Fruit fly (Drosophila melanogaster) whole organism, wandering third instar larva: ENCODE results near the gene betaTub85D.

Experiments used
- Abd-B ChIP-seq: fragments of >200 bp; optimal IDR thresholded peaks from 2 replicates; lab custom pipeline; 2017; ENCODE audit warnings: missing biosample characterization, missing genetic modification characterization
- Hnf4 ChIP-seq: fragments of 200-800 bp; sonication (Bioruptor generic); optimal IDR thresholded peaks from 2 replicates; lab custom pipeline; 2016; ENCODE audit warnings: missing biosample characterization, mild to moderate bottlenecking, missing genetic modification characterization
- Jra ChIP-seq: sonication (Bioruptor generic); optimal IDR thresholded peaks from 2 replicates; lab custom pipeline; 2016; ENCODE audit warnings: missing biosample characterization, missing genetic modification characterization
- Myc ChIP-seq: fragments of >200 bp; optimal IDR thresholded peaks from 2 replicates; lab custom pipeline; 2017
- N ChIP-seq: fragments of >200 bp; optimal IDR thresholded peaks from 2 replicates; lab custom pipeline; 2018; ENCODE audit warnings: missing biosample characterization, missing external identifiers, missing genetic modification characterization
- Sp1 ChIP-seq: fragments of 200-800 bp; sonication (Bioruptor generic); optimal IDR thresholded peaks from 3 replicates; lab custom pipeline; 2019; ENCODE audit warnings: missing biosample characterization, mild to moderate bottlenecking, missing genetic modification characterization, moderate library complexity
- ey ChIP-seq: fragments of 200-800 bp; sonication (Bioruptor generic); optimal IDR thresholded peaks from 2 replicates; lab custom pipeline; 2016; ENCODE audit warnings: missing biosample characterization, missing genetic modification characterization
- fru ChIP-seq: fragments of 200-800 bp; sonication (Bioruptor generic); optimal IDR thresholded peaks from 3 replicates; lab custom pipeline; 2016; ENCODE audit warnings: missing biosample characterization, mild to moderate bottlenecking, missing genetic modification characterization
- h ChIP-seq: fragments of 200-800 bp; sonication (Bioruptor generic); optimal IDR thresholded peaks from 3 replicates; lab custom pipeline; 2016; ENCODE audit warnings: missing biosample characterization, mild to moderate bottlenecking, missing genetic modification characterization
- psq ChIP-seq: fragments of 200-800 bp; sonication (Bioruptor generic); optimal IDR thresholded peaks from 3 replicates; lab custom pipeline; 2017; ENCODE audit warnings: missing biosample characterization, mild to moderate bottlenecking, missing genetic modification characterization, moderate library complexity
- sage ChIP-seq: fragments of 200-800 bp; sonication (Bioruptor generic); optimal IDR thresholded peaks from 2 replicates; lab custom pipeline; 2016; ENCODE audit warnings: missing biosample characterization, mild to moderate bottlenecking, missing genetic modification characterization
- tai ChIP-seq: sonication (Bioruptor generic); optimal IDR thresholded peaks from 2 replicates; lab custom pipeline; 2016; ENCODE audit warnings: missing biosample characterization, missing genetic modification characterization

dm6 chr3R:9417577-9418334, 7.7 kb upstream of the betaTub85D start, which contains the start of gene ps:
- no peak for TF ChIP-seq tai
- TF ChIP-seq h: no peak
- no peak for TF ChIP-seq Hnf4 (GFP tag; lab: Kevin White, UChicago)
- TF ChIP-seq fru (GFP tag; lab: Kevin White, UChicago): no peak
- no peak for TF ChIP-seq psq
- TF ChIP-seq Jra (GFP tag; lab: Kevin White, UChicago): no peak
- no peak for TF ChIP-seq Abd-B (GFP tag; lab: Kevin White, UChicago)
- TF ChIP-seq N (GFP tag; lab: Kevin White, UChicago): no peak
- TF ChIP-seq sage: peak; percentile 76
- no peak for TF ChIP-seq Myc (lab: Kevin White, UChicago)
- no peak for TF ChIP-seq Sp1
- TF ChIP-seq ey: no peak
